Worm (Caenorhabditis elegans) whole organism, L2 larva: Measurements from ENCODE around the gene K06H7.7.

Experiments
- alr-1 ChIP-seq: fragments of 150-350 bp; optimal IDR thresholded peaks from 2 replicates; lab custom pipeline; 2014; ENCODE audit warnings: missing biosample characterization, missing genetic modification characterization
- aly-2 ChIP-seq: fragments of 150-350 bp; optimal IDR thresholded peaks from 2 replicates; lab custom pipeline; 2014; ENCODE audit warnings: missing biosample characterization, missing genetic modification characterization
- ama-1 ChIP-seq: fragments of 150-350 bp; optimal IDR thresholded peaks from 2 replicates; lab custom pipeline; 2018; ENCODE audit warnings: inconsistent platforms
- blmp-1 ChIP-seq: sonication (generic microtip); optimal IDR thresholded peaks from 2 replicates; lab custom pipeline; 2017; ENCODE audit warnings: missing genetic modification characterization, mild to moderate bottlenecking, missing compliant biosample characterization, antibody characterized with exemption, moderate library complexity; ENCODE audit not compliant: insufficient read depth
- ceh-82 ChIP-seq: fragments of 150-350 bp; optimal IDR thresholded peaks from 2 replicates; lab custom pipeline; 2014; ENCODE audit warnings: missing biosample characterization, missing genetic modification characterization
- dmd-4 ChIP-seq: sonication (generic microtip); optimal IDR thresholded peaks from 2 replicates; lab custom pipeline; 2017; ENCODE audit warnings: missing biosample characterization, missing genetic modification characterization
- elt-1 ChIP-seq: fragments of 150-350 bp; optimal IDR thresholded peaks from 2 replicates; lab custom pipeline; 2014; ENCODE audit warnings: missing biosample characterization, missing genetic modification characterization
- fos-1 ChIP-seq: fragments of 150-350 bp; optimal IDR thresholded peaks from 2 replicates; lab custom pipeline; 2014; ENCODE audit warnings: missing biosample characterization, missing genetic modification characterization
- nhr-25 ChIP-seq: fragments of 150-350 bp; sonication (generic microtip); optimal IDR thresholded peaks from 3 replicates; lab custom pipeline; 2014; ENCODE audit warnings: missing biosample characterization, missing genetic modification characterization
- skn-1 ChIP-seq: sonication (generic microtip); optimal IDR thresholded peaks from 2 replicates; lab custom pipeline; 2017; ENCODE audit warnings: missing biosample characterization, missing genetic modification characterization
- sma-9 ChIP-seq, 2 experiments: fragments of 150-350 bp in 1 of 2; sonication (generic microtip) in 1 of 2; optimal IDR thresholded peaks; 2 replicates each; lab custom pipeline; 2014 to 2016; ENCODE audit warnings: missing genetic modification characterization in 2 of 2, mild to moderate bottlenecking in 1 of 2, missing biosample characterization in 1 of 2, missing compliant biosample characterization in 1 of 2, missing genetic modification reagents in 1 of 2, moderate library complexity in 1 of 2
- unc-62 ChIP-seq: fragments of 150-350 bp; optimal IDR thresholded peaks from 2 replicates; lab custom pipeline; 2014; ENCODE audit warnings: missing biosample characterization, missing genetic modification reagents, missing genetic modification characterization

ce11 chrIII:8065101-8065500, 20.2 kb downstream of the K06H7.7 start:
- TF ChIP-seq aly-2 (tag; lab: Kevin White, UChicago) (no peak), skn-1 (tag; lab: Kevin White, UChicago) (no peak), ceh-82 (tag; lab: Kevin White, UChicago) (no peak), fos-1 (tag; lab: Kevin White, UChicago) (no peak), elt-1 (tag; lab: Kevin White, UChicago) (no peak), unc-62 (GFP tag; lab: Kevin White, UChicago) (no peak), ama-1 (lab: Kevin White, UChicago) (no peak), alr-1 (no peak), sma-9 (GFP tag; optimal IDR thresholded peaks at IDR 0.05; lab: Kevin White, UChicago) (no peak), sma-9 (tag; optimal IDR thresholded peaks at IDR 0.05; lab: Kevin White, UChicago) (no peak), dmd-4 (tag; lab: Kevin White, UChicago) (no peak), blmp-1 (no peak), nhr-25 (no peak)
